Fruit fly (Drosophila melanogaster): ENCODE data around the gene sofe.

dm6 chrX:10886418-10886817 lies 29.2 kb upstream of the sofe start:
- TF ChIP-seq CG5204 (GFP tag; optimal IDR thresholded peaks at IDR 0.05) = no peak
- no peak for TF ChIP-seq cnc (optimal IDR thresholded peaks at IDR 0.05)
- TF ChIP-seq kay (GFP tag; ENCODE audit: borderline replicate concordance) = no peak
- peak; percentile 30 for TF ChIP-seq CG14711 (tag; optimal IDR thresholded peaks at IDR 0.05)
- TF ChIP-seq cic (GFP tag; optimal IDR thresholded peaks at IDR 0.05) = no peak
- TF ChIP-seq ovo (GFP tag; optimal IDR thresholded peaks at IDR 0.05) = no peak
- peak; percentile 3 for TF ChIP-seq Mnt (GFP tag; optimal IDR thresholded peaks at IDR 0.05)
- TF ChIP-seq Clk (GFP tag; optimal IDR thresholded peaks at IDR 0.05) = no peak
- no peak for TF ChIP-seq CG12768 (GFP tag; optimal IDR thresholded peaks at IDR 0.05)
- no peak for TF ChIP-seq bab1 (GFP tag; optimal IDR thresholded peaks at IDR 0.05)

All from whole organism, adult.